Worm (Caenorhabditis elegans) whole organism, L1 larva: ENCODE measurements around the gene Y108G3AL.2.

ENCODE experiments used
- C04F5.9 ChIP-seq: sonication (generic microtip); optimal IDR thresholded peaks from 2 replicates; lab custom pipeline; 2016; ENCODE audit warnings: missing genetic modification characterization, missing compliant biosample characterization
- C16A3.4 ChIP-seq: fragments of 150-350 bp; optimal IDR thresholded peaks from 2 replicates; lab custom pipeline; 2014; ENCODE audit warnings: missing biosample characterization, missing genetic modification characterization
- F16B12.6 ChIP-seq: fragments of 150-350 bp; optimal IDR thresholded peaks from 2 replicates; lab custom pipeline; 2014; ENCODE audit warnings: missing biosample characterization, missing genetic modification characterization
- Y116A8C.19 ChIP-seq: sonication (generic microtip); optimal IDR thresholded peaks from 2 replicates; lab custom pipeline; 2016; ENCODE audit warnings: missing compliant biosample characterization, missing genetic modification characterization, borderline replicate concordance
- aly-2 ChIP-seq: fragments of 150-350 bp; optimal IDR thresholded peaks from 2 replicates; lab custom pipeline; 2014; ENCODE audit warnings: missing biosample characterization, missing genetic modification characterization
- ama-1 ChIP-seq: fragments of 150-350 bp; optimal IDR thresholded peaks from 2 replicates; lab custom pipeline; 2014
- ceh-63 ChIP-seq: fragments of 200-800 bp; sonication (Bioruptor generic); optimal IDR thresholded peaks from 2 replicates; lab custom pipeline; 2018; ENCODE audit warnings: mild to moderate bottlenecking, missing genetic modification characterization, missing compliant biosample characterization
- ceh-88 ChIP-seq: fragments of 200-800 bp; sonication (Bioruptor generic); IDR thresholded peaks from 2 replicates; pipeline ENCODE4 v1.3.6; 2022; ENCODE audit warnings: missing genetic modification characterization, missing compliant biosample characterization
- ceh-90 ChIP-seq: sonication (generic microtip); optimal IDR thresholded peaks from 2 replicates; lab custom pipeline; 2016; ENCODE audit warnings: missing genetic modification characterization, missing compliant biosample characterization
- dsc-1 ChIP-seq: sonication (generic microtip); optimal IDR thresholded peaks from 2 replicates; lab custom pipeline; 2016; ENCODE audit warnings: mild to moderate bottlenecking, missing genetic modification characterization, missing compliant biosample characterization
- efl-1 ChIP-seq, 4 experiments: fragments of 150-350 bp; optimal IDR thresholded peaks in 3 of 4; peaks in 1 of 4; 1 replicate in 1 of 4; 2 replicates in 3 of 4; lab custom pipeline; 2014; ENCODE audit warnings: missing biosample characterization in 2 of 4, missing genetic modification characterization in 2 of 4, missing genetic modification reagents in 2 of 4
- egl-13 ChIP-seq: sonication (generic microtip); optimal IDR thresholded peaks from 2 replicates; lab custom pipeline; 2016; ENCODE audit warnings: missing genotype, missing genetic modification reagents, missing genetic modification characterization, missing compliant biosample characterization
- elt-3 ChIP-seq, 6 experiments: fragments of 150-350 bp in 1 of 6; sonication (generic microtip); optimal IDR thresholded peaks; 2 replicates each; lab custom pipeline; 2017 to 2018; ENCODE audit warnings: missing biosample characterization in 6 of 6, missing genetic modification characterization in 6 of 6, inconsistent platforms in 1 of 6
- fkh-4 ChIP-seq: sonication (generic microtip); optimal IDR thresholded peaks from 2 replicates; lab custom pipeline; 2016; ENCODE audit warnings: missing compliant biosample characterization, missing genetic modification characterization, borderline replicate concordance
- fkh-8 ChIP-seq: sonication (generic microtip); optimal IDR thresholded peaks from 2 replicates; lab custom pipeline; 2016; ENCODE audit warnings: mild to moderate bottlenecking, missing genetic modification characterization, missing compliant biosample characterization
- grh-1 ChIP-seq: fragments of 200-800 bp; sonication (Bioruptor generic); IDR thresholded peaks from 2 replicates; pipeline ENCODE4 v1.3.6; 2022; ENCODE audit warnings: missing genetic modification reagents, missing genetic modification characterization, missing compliant biosample characterization
- hlh-17 ChIP-seq: fragments of 200-800 bp; sonication (Bioruptor generic); optimal IDR thresholded peaks from 2 replicates; lab custom pipeline; 2018; ENCODE audit warnings: missing genetic modification characterization, mild to moderate bottlenecking, missing compliant biosample characterization, moderate library complexity, borderline replicate concordance
- irx-1 ChIP-seq: sonication (generic microtip); optimal IDR thresholded peaks from 2 replicates; lab custom pipeline; 2016; ENCODE audit warnings: missing genetic modification characterization, missing compliant biosample characterization
- isw-1 ChIP-seq: fragments of 200-800 bp; sonication (Bioruptor generic); IDR thresholded peaks from 2 replicates; pipeline ENCODE4 v1.3.6; 2022; ENCODE audit warnings: missing genetic modification characterization, missing compliant biosample characterization
- jun-1 ChIP-seq: fragments of 150-350 bp; optimal IDR thresholded peaks from 2 replicates; lab custom pipeline; 2014; ENCODE audit warnings: missing biosample characterization, missing genetic modification reagents, missing genetic modification characterization
- lin-13 ChIP-seq: fragments of 150-350 bp; optimal IDR thresholded peaks from 2 replicates; lab custom pipeline; 2014; ENCODE audit warnings: missing biosample characterization, missing genetic modification reagents, missing genetic modification characterization
- lin-14 ChIP-seq: fragments of 200-800 bp; sonication (Bioruptor generic); optimal IDR thresholded peaks from 2 replicates; lab custom pipeline; 2018; ENCODE audit warnings: mild to moderate bottlenecking, missing genetic modification characterization, moderate library complexity, missing compliant biosample characterization
- nhr-19 ChIP-seq: fragments of 200-800 bp; sonication (Bioruptor generic); conservative IDR thresholded peaks from 2 replicates; pipeline ENCODE4 v1.3.6; 2022; ENCODE audit warnings: missing genetic modification characterization, missing compliant biosample characterization
- nhr-20 ChIP-seq: sonication (generic microtip); optimal IDR thresholded peaks from 2 replicates; lab custom pipeline; 2016; ENCODE audit warnings: mild to moderate bottlenecking, missing genetic modification characterization, missing compliant biosample characterization
- nhr-47 ChIP-seq: sonication (generic microtip); optimal IDR thresholded peaks from 2 replicates; lab custom pipeline; 2016; ENCODE audit warnings: mild to moderate bottlenecking, missing genetic modification characterization, moderate library complexity, missing compliant biosample characterization
- nhr-77 ChIP-seq: fragments of 150-350 bp; optimal IDR thresholded peaks from 2 replicates; lab custom pipeline; 2014; ENCODE audit warnings: missing biosample characterization, missing genetic modification characterization
- nhr-85 ChIP-seq: sonication (generic microtip); peaks from one replicate; lab custom pipeline; 2016; ENCODE audit warnings: missing genetic modification characterization, inconsistent platforms, missing compliant biosample characterization
- pag-3 ChIP-seq: sonication (generic microtip); optimal IDR thresholded peaks from 2 replicates; lab custom pipeline; 2017; ENCODE audit warnings: missing genetic modification characterization, mild to moderate bottlenecking, missing compliant biosample characterization, antibody characterized with exemption, borderline replicate concordance; ENCODE audit not compliant: insufficient read depth
- pax-3 ChIP-seq: fragments of 200-800 bp; sonication (Bioruptor generic); optimal IDR thresholded peaks from 2 replicates; lab custom pipeline; 2018; ENCODE audit warnings: mild to moderate bottlenecking, missing genetic modification characterization, moderate library complexity, missing compliant biosample characterization
- snpc-4 ChIP-seq: fragments of 150-350 bp; optimal IDR thresholded peaks from 2 replicates; lab custom pipeline; 2014; ENCODE audit warnings: missing biosample characterization, missing genetic modification characterization
- snu-23 ChIP-seq: sonication (generic microtip); optimal IDR thresholded peaks from 2 replicates; lab custom pipeline; 2016; ENCODE audit warnings: missing genetic modification characterization, missing compliant biosample characterization
- sptf-1 ChIP-seq: fragments of 150-350 bp; optimal IDR thresholded peaks from 2 replicates; lab custom pipeline; 2014; ENCODE audit warnings: missing biosample characterization, missing genetic modification characterization
- sup-37 ChIP-seq: fragments of 200-800 bp; sonication (Bioruptor generic); optimal IDR thresholded peaks from 2 replicates; lab custom pipeline; 2018; ENCODE audit warnings: mild to moderate bottlenecking, missing genetic modification characterization, missing compliant biosample characterization
- swsn-7 ChIP-seq: sonication (generic microtip); optimal IDR thresholded peaks from 2 replicates; lab custom pipeline; 2016; ENCODE audit warnings: missing genetic modification characterization, missing compliant biosample characterization
- tlp-1 ChIP-seq: fragments of 150-350 bp; optimal IDR thresholded peaks from 2 replicates; lab custom pipeline; 2014; ENCODE audit warnings: missing biosample characterization, missing genetic modification characterization
- unc-30 ChIP-seq: sonication (generic microtip); optimal IDR thresholded peaks from 2 replicates; lab custom pipeline; 2017; ENCODE audit warnings: missing biosample characterization, missing genetic modification characterization
- vab-15 ChIP-seq: sonication (generic microtip); optimal IDR thresholded peaks from 2 replicates; lab custom pipeline; 2017; ENCODE audit warnings: missing genotype, mild to moderate bottlenecking, missing genetic modification characterization, missing compliant biosample characterization
- xbp-1 ChIP-seq: sonication (generic microtip); optimal IDR thresholded peaks from 2 replicates; lab custom pipeline; 2016; ENCODE audit warnings: missing genetic modification characterization, missing compliant biosample characterization
- zip-4 ChIP-seq: fragments of 200-800 bp; sonication (Bioruptor generic); optimal IDR thresholded peaks from 2 replicates; lab custom pipeline; 2018; ENCODE audit warnings: mild to moderate bottlenecking, missing genetic modification characterization, moderate library complexity, missing compliant biosample characterization
- ztf-11 ChIP-seq, 2 experiments: sonication (generic microtip); optimal IDR thresholded peaks; 2 replicates each; lab custom pipeline; 2016 to 2017; ENCODE audit warnings: missing genetic modification characterization in 2 of 2, missing biosample characterization in 1 of 2, missing compliant biosample characterization in 1 of 2
- ztf-4 ChIP-seq: fragments of 150-350 bp; optimal IDR thresholded peaks from 2 replicates; lab custom pipeline; 2014; ENCODE audit warnings: missing biosample characterization, missing genetic modification characterization

Y108G3AL.2 gene

ce11 chrV:185694-186217 lies 19.0 kb downstream of the Y108G3AL.2 start, which contains the start of gene arid-1 (continued):
- TF ChIP-seq ceh-90 (tag; lab: Kevin White, UChicago) (no peak), fkh-4 (tag; lab: Kevin White, UChicago) (no peak), Y116A8C.19 (tag; lab: Kevin White, UChicago) (no peak), hlh-17 (GFP tag; lab: Kevin White, UChicago) (no peak), pag-3 (tag; lab: Kevin White, UChicago) (no peak), ama-1 (lab: Kevin White, UChicago) (no peak), snu-23 (GFP tag; lab: Kevin White, UChicago) (peak; percentile 61), irx-1 (tag; lab: Kevin White, UChicago) (peak; percentile 7), sup-37 (no peak), grh-1 (no peak), fkh-8 (no peak), ceh-88 (no peak), nhr-85 (no peak), ceh-63 (GFP tag; lab: Kevin White, UChicago) (no peak), xbp-1 (tag; lab: Kevin White, UChicago) (peak; percentile 8), tlp-1 (tag; lab: Kevin White, UChicago) (no peak), snpc-4 (tag; lab: Kevin White, UChicago) (peak; percentile 18), nhr-19 (GFP tag; lab: Robert Waterston, UW) (no peak), unc-30 (tag; lab: Kevin White, UChicago) (no peak), nhr-47 (tag; lab: Kevin White, UChicago) (peak; percentile 49), ztf-4 (no peak), jun-1 (tag; lab: Kevin White, UChicago) (no peak), lin-13 (GFP tag; lab: Kevin White, UChicago) (no peak), vab-15 (tag; lab: Kevin White, UChicago) (no peak), pax-3 (tag; lab: Kevin White, UChicago) (no peak), nhr-77 (tag; lab: Kevin White, UChicago) (no peak), dsc-1 (no peak), egl-13 (tag; lab: Kevin White, UChicago) (no peak), aly-2 (tag; lab: Kevin White, UChicago) (no peak), elt-3 (tag; optimal IDR thresholded peaks at IDR 0.05; lab: Kevin White, UChicago) (peak in 1 of 6 experiments; percentile 32), sptf-1 (no peak), nhr-20 (tag; lab: Kevin White, UChicago) (peak; percentile 35), ztf-11 (tag; optimal IDR thresholded peaks at IDR 0.05; lab: Kevin White, UChicago) (no peak), C16A3.4 (no peak), F16B12.6 (tag; lab: Kevin White, UChicago) (peak; percentile 44), zip-4 (no peak), swsn-7 (tag; lab: Kevin White, UChicago) (peak; percentile 48), lin-14 (GFP tag; lab: Kevin White, UChicago) (no peak), isw-1 (GFP tag; lab: Robert Waterston, UW) (peak; percentile 9)

DNA sequence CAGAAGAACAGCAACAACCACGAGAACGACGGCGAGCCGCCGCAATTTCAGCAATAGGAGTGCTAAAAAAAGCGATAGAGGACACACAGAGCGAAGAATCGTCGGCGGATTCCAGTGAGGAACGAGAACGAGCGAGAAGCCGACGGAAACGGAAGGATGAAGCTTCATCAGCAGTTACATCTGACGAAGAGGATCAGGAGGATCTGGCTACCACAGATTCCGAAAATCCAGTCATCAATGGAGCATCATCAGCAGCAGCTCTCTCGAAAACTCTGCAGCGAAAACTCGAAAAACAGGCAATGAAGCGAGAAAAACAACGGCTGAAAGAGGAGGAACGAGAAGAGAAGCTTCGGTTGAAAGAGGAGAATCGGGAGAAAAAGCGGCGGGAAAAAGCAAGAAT lies 22.6 kb downstream of the Y108G3AL.2 start:
- TF ChIP-seq C04F5.9 (tag; lab: Kevin White, UChicago) (no peak), efl-1 (optimal IDR thresholded peaks at IDR 0.05; lab: Kevin White, UChicago) (no peak), efl-1 (GFP tag; optimal IDR thresholded peaks at IDR 0.05 in 1 of 2; lab: Kevin White, UChicago) (peak in 1 of 2 experiments; percentile 52)
